Fruit fly (Drosophila melanogaster) whole organism, embryonic: ENCODE results near the gene GlcAT-P.

Source experiments
- CG10543 ChIP-seq: fragments of 200-800 bp; sonication (Bioruptor generic); optimal IDR thresholded peaks from 3 replicates; lab custom pipeline; 2017; ENCODE audit warnings: missing biosample characterization, mild to moderate bottlenecking, missing genetic modification characterization, moderate library complexity
- CG14050 ChIP-seq: fragments of 200-800 bp; sonication (Bioruptor generic); IDR thresholded peaks from 3 replicates; pipeline ENCODE4 v1.3.6; 2022; ENCODE audit warnings: missing biosample characterization, missing genetic modification characterization
- CG17829 ChIP-seq: fragments of 200-800 bp; optimal IDR thresholded peaks from 2 replicates; lab custom pipeline; 2019; ENCODE audit warnings: missing biosample characterization, mild to moderate bottlenecking, missing genetic modification characterization, moderate library complexity
- CG32532 ChIP-seq: fragments of 200-800 bp; sonication (Bioruptor generic); IDR thresholded peaks from 2 replicates; pipeline ENCODE4 v1.3.6; 2022; ENCODE audit warnings: missing biosample characterization, missing genetic modification characterization
- CG3847 ChIP-seq: fragments of 200-800 bp; sonication (Bioruptor generic); IDR thresholded peaks from 2 replicates; pipeline ENCODE4 v1.3.6; 2022; ENCODE audit warnings: missing biosample characterization, missing genetic modification characterization
- CG4282 ChIP-seq: fragments of 200-800 bp; sonication (Bioruptor generic); optimal IDR thresholded peaks from 2 replicates; lab custom pipeline; 2016; ENCODE audit warnings: missing biosample characterization, missing genetic modification characterization
- CG6254 ChIP-seq: fragments of 200-800 bp; sonication (Bioruptor generic); optimal IDR thresholded peaks from 3 replicates; lab custom pipeline; 2017; ENCODE audit warnings: mild to moderate bottlenecking, missing biosample characterization, missing genetic modification reagents, missing genetic modification characterization
- CG8924 ChIP-seq: fragments of 200-800 bp; optimal IDR thresholded peaks from 3 replicates; lab custom pipeline; 2019; ENCODE audit warnings: missing biosample characterization, mild to moderate bottlenecking, missing genetic modification characterization, moderate library complexity
- CG9932 ChIP-seq: fragments of 200-800 bp; sonication (Bioruptor generic); IDR thresholded peaks from 2 replicates; pipeline ENCODE4 v1.3.6; 2022; ENCODE audit warnings: missing biosample characterization, missing genetic modification characterization
- Fer1 ChIP-seq: fragments of 200-800 bp; sonication (Bioruptor generic); optimal IDR thresholded peaks from 2 replicates; lab custom pipeline; 2017; ENCODE audit warnings: missing biosample characterization, mild to moderate bottlenecking, missing genetic modification characterization
- Fer2 ChIP-seq: fragments of 200-800 bp; sonication (Bioruptor generic); optimal IDR thresholded peaks from 2 replicates; lab custom pipeline; 2018; ENCODE audit warnings: missing biosample characterization, mild to moderate bottlenecking, missing genetic modification characterization, moderate library complexity
- Gsc ChIP-seq: fragments of 200-800 bp; sonication (Bioruptor generic); IDR thresholded peaks from 2 replicates; pipeline ENCODE4 v1.3.6; 2022; ENCODE audit warnings: missing biosample characterization, missing genetic modification characterization
- Gug ChIP-seq: fragments of 200-800 bp; sonication (Bioruptor generic); IDR thresholded peaks from 4 replicates; pipeline ENCODE4 v1.3.6; 2022; ENCODE audit warnings: missing biosample characterization, missing genetic modification characterization
- Hsf ChIP-seq: fragments of 200-800 bp; sonication (Bioruptor generic); optimal IDR thresholded peaks from 3 replicates; lab custom pipeline; 2016; ENCODE audit warnings: missing biosample characterization, missing genetic modification characterization
- Lhr ChIP-seq: fragments of 200-800 bp; sonication (Bioruptor generic); optimal IDR thresholded peaks from 3 replicates; lab custom pipeline; 2017; ENCODE audit warnings: mild to moderate bottlenecking, missing biosample characterization, missing genetic modification reagents, missing genetic modification characterization
- Med ChIP-seq: fragments of 200-800 bp; sonication (Bioruptor generic); peaks from one replicate; lab custom pipeline; 2016; ENCODE audit warnings: missing biosample characterization, missing genetic modification characterization, mild to moderate bottlenecking, inconsistent platforms, moderate library complexity
- Nf-YC ChIP-seq: fragments of 200-800 bp; optimal IDR thresholded peaks from 3 replicates; lab custom pipeline; 2019; ENCODE audit warnings: missing biosample characterization, mild to moderate bottlenecking, missing genetic modification characterization, moderate library complexity
- Scr ChIP-seq: fragments of 200-800 bp; sonication (Bioruptor generic); IDR thresholded peaks from 2 replicates; pipeline ENCODE4 v1.3.6; 2022; ENCODE audit warnings: missing biosample characterization, missing genetic modification characterization; ENCODE audit not compliant: partially characterized antibody
- Stat92E ChIP-seq, 3 experiments: fragments of >200 bp in 2 of 3; fragments of 200-800 bp in 1 of 3; sonication (Bioruptor generic) in 1 of 3; optimal IDR thresholded peaks; 2 replicates each; lab custom pipeline; 2017 to 2019; ENCODE audit warnings: missing biosample characterization in 3 of 3, missing genetic modification characterization in 3 of 3, mild to moderate bottlenecking in 1 of 3, moderate library complexity in 1 of 3
- Taf1 ChIP-seq: fragments of 200-800 bp; sonication (Bioruptor generic); IDR thresholded peaks from 2 replicates; pipeline ENCODE4 v1.3.6; 2022; ENCODE audit warnings: missing biosample characterization, missing genetic modification characterization
- Tbp ChIP-seq: fragments of >200 bp; optimal IDR thresholded peaks from 2 replicates; lab custom pipeline; 2018; ENCODE audit warnings: missing biosample characterization, missing genetic modification characterization
- ab ChIP-seq: fragments of 200-800 bp; sonication (Bioruptor generic); optimal IDR thresholded peaks from 2 replicates; lab custom pipeline; 2016; ENCODE audit warnings: missing biosample characterization, missing genetic modification characterization
- bsh ChIP-seq, 2 experiments: fragments of 200-800 bp; sonication (Bioruptor generic); optimal IDR thresholded peaks; 2 replicates each; lab custom pipeline; 2017 to 2018; ENCODE audit warnings: mild to moderate bottlenecking in 2 of 2, missing biosample characterization in 2 of 2, missing genetic modification characterization in 2 of 2, moderate library complexity in 1 of 2
- dysf ChIP-seq: fragments of 200-800 bp; sonication (Bioruptor generic); IDR thresholded peaks from 3 replicates; pipeline ENCODE4 v1.3.6; 2022; ENCODE audit warnings: missing biosample characterization, missing genetic modification characterization
- fd96Cb ChIP-seq: fragments of 200-800 bp; sonication (Bioruptor generic); optimal IDR thresholded peaks from 2 replicates; lab custom pipeline; 2018; ENCODE audit warnings: missing biosample characterization, mild to moderate bottlenecking, missing genetic modification characterization, moderate library complexity
- grn ChIP-seq: fragments of 200-800 bp; sonication (Bioruptor generic); optimal IDR thresholded peaks from 3 replicates; lab custom pipeline; 2017; ENCODE audit warnings: missing biosample characterization, missing genetic modification characterization
- hth ChIP-seq: fragments of >200 bp; optimal IDR thresholded peaks from 2 replicates; lab custom pipeline; 2017; ENCODE audit warnings: inconsistent platforms
- klu ChIP-seq: fragments of 200-800 bp; sonication (Bioruptor generic); IDR thresholded peaks from 2 replicates; pipeline ENCODE4 v1.3.6; 2022; ENCODE audit warnings: missing biosample characterization, missing genetic modification characterization
- oc ChIP-seq: fragments of 200-800 bp; sonication (Bioruptor generic); optimal IDR thresholded peaks from 2 replicates; lab custom pipeline; 2018; ENCODE audit warnings: missing biosample characterization, mild to moderate bottlenecking, missing genetic modification characterization, moderate library complexity
- pfk ChIP-seq: fragments of 200-800 bp; sonication (Bioruptor generic); optimal IDR thresholded peaks from 2 replicates; lab custom pipeline; 2018; ENCODE audit warnings: missing biosample characterization, mild to moderate bottlenecking, missing genetic modification characterization, moderate library complexity
- row ChIP-seq: fragments of 200-800 bp; sonication (Bioruptor generic); IDR thresholded peaks from 3 replicates; pipeline ENCODE4 v1.3.6; 2022; ENCODE audit warnings: missing biosample characterization, missing genetic modification characterization
- scrt ChIP-seq: fragments of 200-800 bp; sonication (Bioruptor generic); optimal IDR thresholded peaks from 2 replicates; lab custom pipeline; 2018; ENCODE audit warnings: missing biosample characterization, mild to moderate bottlenecking, missing genetic modification characterization, moderate library complexity
- sens ChIP-seq: fragments of 200-800 bp; sonication (Bioruptor generic); peaks from one replicate; lab custom pipeline; 2016; ENCODE audit warnings: missing biosample characterization, missing genetic modification characterization
- sima ChIP-seq: fragments of 200-800 bp; sonication (Bioruptor generic); optimal IDR thresholded peaks from 2 replicates; lab custom pipeline; 2016; ENCODE audit warnings: missing biosample characterization, missing genetic modification characterization
- sqz ChIP-seq: fragments of 200-800 bp; sonication (Bioruptor generic); optimal IDR thresholded peaks from 3 replicates; lab custom pipeline; 2018; ENCODE audit warnings: missing biosample characterization, mild to moderate bottlenecking, missing genetic modification characterization
- sug ChIP-seq: fragments of 200-800 bp; optimal IDR thresholded peaks from 2 replicates; lab custom pipeline; 2019; ENCODE audit warnings: missing biosample characterization, mild to moderate bottlenecking, missing genetic modification characterization, moderate library complexity
- ttk ChIP-seq: fragments of 200-800 bp; sonication (Bioruptor generic); IDR thresholded peaks from 2 replicates; pipeline ENCODE4 v2.1.2; 2022; ENCODE audit warnings: missing biosample characterization, missing genetic modification characterization
- twi ChIP-seq: fragments of 200-800 bp; optimal IDR thresholded peaks from 2 replicates; lab custom pipeline; 2019; ENCODE audit warnings: missing biosample characterization, mild to moderate bottlenecking, missing genetic modification characterization, moderate library complexity
- tx ChIP-seq: fragments of 200-800 bp; sonication (Bioruptor generic); optimal IDR thresholded peaks from 2 replicates; lab custom pipeline; 2016; ENCODE audit warnings: missing biosample characterization, missing genetic modification characterization
- zf30C ChIP-seq: fragments of 200-800 bp; sonication (Bioruptor generic); optimal IDR thresholded peaks from 3 replicates; lab custom pipeline; 2018; ENCODE audit warnings: missing biosample characterization, mild to moderate bottlenecking, missing genetic modification characterization

Gene GlcAT-P

DNA sequence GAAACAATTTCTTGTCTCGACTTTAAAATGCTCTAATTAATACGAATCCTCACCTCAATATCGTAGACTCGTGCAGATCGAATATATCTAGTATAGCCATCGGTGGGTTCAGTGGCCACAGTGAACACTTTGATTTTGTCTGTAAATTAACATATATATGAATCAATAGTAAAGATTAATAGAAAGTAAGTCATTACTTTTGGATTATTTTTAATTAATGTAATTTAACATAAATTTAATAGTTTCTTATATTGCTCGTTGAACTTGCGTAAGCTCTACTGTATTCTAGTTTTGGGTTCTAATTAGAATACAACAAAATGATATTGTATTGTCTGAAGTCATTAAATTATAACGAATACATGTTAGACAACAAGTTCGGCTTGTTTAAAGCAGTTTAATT, 7.5 kb upstream of the GlcAT-P start (continued):
- TF ChIP-seq CG14050 (GFP tag; lab: Robert Waterston, UW) (no peak), ttk (GFP tag; lab: Robert Waterston, UW) (no peak), sima (no peak), Lhr (GFP tag; lab: Kevin White, UChicago) (no peak), Tbp (GFP tag; lab: Kevin White, UChicago) (no peak), row (GFP tag; lab: Robert Waterston, UW) (peak; percentile 45; the same call in 2 of the 3 replicates), pfk (GFP tag; lab: Kevin White, UChicago) (no peak), CG32532 (GFP tag; lab: Robert Waterston, UW) (peak; percentile 63; the same call in 1 of the 2 replicates), CG9932 (GFP tag; lab: Robert Waterston, UW) (peak; percentile 60), sqz (no peak), tx (no peak), CG8924 (tag; lab: Kevin White, UChicago) (peak; percentile 4), dysf (GFP tag; lab: Robert Waterston, UW) (peak; percentile 32; the same call in 1 of the 3 replicates), bsh (GFP tag; optimal IDR thresholded peaks at IDR 0.05; lab: Kevin White, UChicago) (peak in 1 of 2 experiments; percentile 30), oc (no peak), Fer2 (no peak)

DNA sequence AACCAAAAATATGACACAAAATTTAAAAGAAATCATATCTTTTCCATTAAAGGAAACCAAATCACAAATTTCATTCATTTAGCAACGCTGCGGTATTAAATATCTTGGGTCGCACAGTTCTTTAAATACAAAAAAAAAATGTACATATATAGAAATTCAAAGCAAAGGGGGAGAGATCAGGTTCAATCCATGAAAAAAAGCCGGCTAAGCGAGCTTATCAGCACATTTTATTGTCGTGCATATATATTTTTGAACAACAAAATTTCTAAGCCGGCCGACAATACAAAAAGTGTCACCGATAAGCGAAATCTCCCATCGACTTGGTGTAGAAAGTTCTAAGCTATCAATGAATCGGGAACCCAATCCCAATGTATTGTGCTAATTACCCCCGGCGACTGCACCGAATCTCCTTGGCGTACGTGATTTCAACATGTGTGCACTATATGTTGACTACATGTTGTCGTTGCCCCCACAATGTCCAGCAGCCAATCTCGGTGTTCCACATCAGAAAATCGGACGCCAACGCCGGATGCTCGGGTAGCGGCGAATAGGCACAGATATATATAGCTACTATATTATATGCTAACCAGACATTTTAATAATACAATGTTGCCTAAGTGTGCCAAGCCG, 6.6 kb upstream of the GlcAT-P start:
- TF ChIP-seq Stat92E (GFP tag; optimal IDR thresholded peaks at IDR 0.05; lab: Kevin White, UChicago) = no peak
- no peak for TF ChIP-seq Scr
- TF ChIP-seq fd96Cb = no peak
- TF ChIP-seq Med (GFP tag; lab: Kevin White, UChicago) = peak; percentile 26
- TF ChIP-seq Gsc (GFP tag; lab: Robert Waterston, UW) = no peak
- peak; percentile 43 for TF ChIP-seq sug
- TF ChIP-seq sens = peak; percentile 56
- peak; percentile 32 for TF ChIP-seq CG10543 (GFP tag; lab: Kevin White, UChicago)
- no peak for TF ChIP-seq Gug (GFP tag; lab: Robert Waterston, UW)
- TF ChIP-seq Nf-YC = peak; percentile 68
- TF ChIP-seq Hsf (GFP tag; lab: Kevin White, UChicago) = no peak
- no peak for TF ChIP-seq hth (lab: Kevin White, UChicago)
- no peak for TF ChIP-seq zf30C
- no peak for TF ChIP-seq CG17829
- peak; percentile 78 for TF ChIP-seq twi (tag; lab: Kevin White, UChicago)
- no peak for TF ChIP-seq CG3847 (GFP tag; lab: Robert Waterston, UW)
- TF ChIP-seq CG6254 (GFP tag; lab: Kevin White, UChicago) = no peak
- no peak for TF ChIP-seq ab (GFP tag; lab: Kevin White, UChicago)
- TF ChIP-seq scrt (GFP tag; lab: Kevin White, UChicago) = no peak
- no peak for TF ChIP-seq Fer1 (GFP tag; lab: Kevin White, UChicago)
- TF ChIP-seq CG4282 (GFP tag; lab: Kevin White, UChicago) = no peak
- TF ChIP-seq klu (GFP tag; lab: Robert Waterston, UW) = no peak
- TF ChIP-seq Taf1 (GFP tag; lab: Robert Waterston, UW) = no peak
- TF ChIP-seq grn (GFP tag; lab: Kevin White, UChicago) = no peak
